Worm (Caenorhabditis elegans) whole organism, L1 larva: ENCODE measurements around the gene R06F6.8.

Source experiments
- C04F5.9 ChIP-seq: sonication (generic microtip); optimal IDR thresholded peaks from 2 replicates; lab custom pipeline; 2016; ENCODE audit warnings: missing genetic modification characterization, missing compliant biosample characterization
- F16B12.6 ChIP-seq: fragments of 150-350 bp; optimal IDR thresholded peaks from 2 replicates; lab custom pipeline; 2014; ENCODE audit warnings: missing biosample characterization, missing genetic modification characterization
- Y116A8C.19 ChIP-seq: sonication (generic microtip); optimal IDR thresholded peaks from 2 replicates; lab custom pipeline; 2016; ENCODE audit warnings: missing compliant biosample characterization, missing genetic modification characterization, borderline replicate concordance
- aha-1 ChIP-seq: fragments of 150-350 bp; optimal IDR thresholded peaks from 2 replicates; lab custom pipeline; 2014; ENCODE audit warnings: missing biosample characterization, missing genetic modification characterization
- ama-1 ChIP-seq: fragments of 150-350 bp; optimal IDR thresholded peaks from 2 replicates; lab custom pipeline; 2014
- blmp-1 ChIP-seq: fragments of 150-350 bp; optimal IDR thresholded peaks from 2 replicates; lab custom pipeline; 2014; ENCODE audit warnings: missing biosample characterization, missing genetic modification characterization
- ceh-82 ChIP-seq, 3 experiments: fragments of 150-350 bp in 1 of 3; sonication (generic microtip) in 2 of 3; optimal IDR thresholded peaks; 2 replicates each; lab custom pipeline; 2014 to 2017; ENCODE audit warnings: missing biosample characterization in 3 of 3, missing genetic modification characterization in 3 of 3
- ces-1 ChIP-seq: fragments of 150-350 bp; optimal IDR thresholded peaks from 2 replicates; lab custom pipeline; 2014; ENCODE audit warnings: missing biosample characterization, missing genetic modification reagents, missing genetic modification characterization
- dpl-1 ChIP-seq, 3 experiments: fragments of 150-350 bp in 2 of 3; sonication (generic microtip) in 1 of 3; optimal IDR thresholded peaks; 2 replicates each; lab custom pipeline; 2014 to 2017; ENCODE audit warnings: missing biosample characterization in 3 of 3, missing genetic modification characterization in 3 of 3, missing genetic modification reagents in 3 of 3
- efl-1 ChIP-seq, 4 experiments: fragments of 150-350 bp; optimal IDR thresholded peaks in 3 of 4; peaks in 1 of 4; 1 replicate in 1 of 4; 2 replicates in 3 of 4; lab custom pipeline; 2014; ENCODE audit warnings: missing biosample characterization in 2 of 4, missing genetic modification characterization in 2 of 4, missing genetic modification reagents in 2 of 4
- efl-3 ChIP-seq: fragments of 200-800 bp; sonication (Bioruptor generic); optimal IDR thresholded peaks from 2 replicates; lab custom pipeline; 2018; ENCODE audit warnings: mild to moderate bottlenecking, missing genetic modification characterization, missing compliant biosample characterization
- egl-27 ChIP-seq, 2 experiments: fragments of 150-350 bp in 1 of 2; sonication (generic microtip); optimal IDR thresholded peaks; 3 replicates each; lab custom pipeline; 2017 to 2018; ENCODE audit warnings: missing biosample characterization in 2 of 2, missing genetic modification characterization in 2 of 2, missing genetic modification reagents in 2 of 2
- elt-2 ChIP-seq: sonication (generic microtip); optimal IDR thresholded peaks from 2 replicates; lab custom pipeline; 2016; ENCODE audit warnings: missing genetic modification characterization, mild to moderate bottlenecking, inconsistent platforms, missing compliant biosample characterization, missing genetic modification reagents
- elt-3 ChIP-seq, 6 experiments: fragments of 150-350 bp in 1 of 6; sonication (generic microtip); optimal IDR thresholded peaks; 2 replicates each; lab custom pipeline; 2017 to 2018; ENCODE audit warnings: missing biosample characterization in 6 of 6, missing genetic modification characterization in 6 of 6, inconsistent platforms in 1 of 6
- fkh-10 ChIP-seq: sonication (generic microtip); optimal IDR thresholded peaks from 2 replicates; lab custom pipeline; 2017; ENCODE audit warnings: missing biosample characterization, missing genetic modification reagents, missing genetic modification characterization
- fkh-8 ChIP-seq: sonication (generic microtip); optimal IDR thresholded peaks from 2 replicates; lab custom pipeline; 2016; ENCODE audit warnings: mild to moderate bottlenecking, missing genetic modification characterization, missing compliant biosample characterization
- hlh-4 ChIP-seq: sonication (generic microtip); optimal IDR thresholded peaks from 2 replicates; lab custom pipeline; 2016; ENCODE audit warnings: mild to moderate bottlenecking, missing genetic modification characterization, missing compliant biosample characterization
- hpl-2 ChIP-seq: fragments of 150-350 bp; optimal IDR thresholded peaks from 2 replicates; lab custom pipeline; 2014; ENCODE audit warnings: missing biosample characterization, missing genetic modification reagents, missing genetic modification characterization
- isw-1 ChIP-seq: fragments of 200-800 bp; sonication (Bioruptor generic); IDR thresholded peaks from 2 replicates; pipeline ENCODE4 v1.3.6; 2022; ENCODE audit warnings: missing genetic modification characterization, missing compliant biosample characterization
- jun-1 ChIP-seq: fragments of 150-350 bp; optimal IDR thresholded peaks from 2 replicates; lab custom pipeline; 2014; ENCODE audit warnings: missing biosample characterization, missing genetic modification reagents, missing genetic modification characterization
- lin-13 ChIP-seq: fragments of 150-350 bp; optimal IDR thresholded peaks from 2 replicates; lab custom pipeline; 2014; ENCODE audit warnings: missing biosample characterization, missing genetic modification reagents, missing genetic modification characterization
- lin-15B ChIP-seq: fragments of 150-350 bp; sonication (generic microtip); optimal IDR thresholded peaks from 3 replicates; lab custom pipeline; 2014; ENCODE audit warnings: missing biosample characterization, missing genetic modification characterization
- lin-35 ChIP-seq, 2 experiments: fragments of 150-350 bp; optimal IDR thresholded peaks; 2 replicates each; lab custom pipeline; 2014; ENCODE audit warnings: missing biosample characterization in 2 of 2, missing genetic modification characterization in 2 of 2, missing genetic modification reagents in 2 of 2
- mdl-1 ChIP-seq, 2 experiments: fragments of 150-350 bp; optimal IDR thresholded peaks; 2 replicates each; lab custom pipeline; 2014 to 2017; ENCODE audit warnings: missing biosample characterization in 2 of 2, missing genetic modification characterization in 2 of 2, inconsistent platforms in 1 of 2
- mef-2 ChIP-seq: fragments of 150-350 bp; optimal IDR thresholded peaks from 2 replicates; lab custom pipeline; 2014; ENCODE audit warnings: missing biosample characterization, missing genetic modification characterization
- nhr-11 ChIP-seq: fragments of 150-350 bp; optimal IDR thresholded peaks from 2 replicates; lab custom pipeline; 2014; ENCODE audit warnings: missing biosample characterization, missing genetic modification characterization
- nhr-12 ChIP-seq: sonication (generic microtip); optimal IDR thresholded peaks from 2 replicates; lab custom pipeline; 2017; ENCODE audit warnings: missing biosample characterization, missing genetic modification characterization
- nhr-20 ChIP-seq: sonication (generic microtip); optimal IDR thresholded peaks from 2 replicates; lab custom pipeline; 2016; ENCODE audit warnings: mild to moderate bottlenecking, missing genetic modification characterization, missing compliant biosample characterization
- nhr-237 ChIP-seq: fragments of 150-350 bp; optimal IDR thresholded peaks from 2 replicates; lab custom pipeline; 2014; ENCODE audit warnings: missing biosample characterization, missing genetic modification characterization
- nhr-28 ChIP-seq: fragments of 150-350 bp; optimal IDR thresholded peaks from 2 replicates; lab custom pipeline; 2014; ENCODE audit warnings: missing biosample characterization, missing genetic modification characterization
- nhr-71 ChIP-seq: sonication (generic microtip); optimal IDR thresholded peaks from 2 replicates; lab custom pipeline; 2016; ENCODE audit warnings: mild to moderate bottlenecking, missing genetic modification characterization, moderate library complexity, missing compliant biosample characterization
- nhr-76 ChIP-seq: sonication (generic microtip); optimal IDR thresholded peaks from 2 replicates; lab custom pipeline; 2017; ENCODE audit warnings: missing biosample characterization, missing genetic modification characterization
- nhr-85 ChIP-seq: sonication (generic microtip); peaks from one replicate; lab custom pipeline; 2016; ENCODE audit warnings: missing genetic modification characterization, inconsistent platforms, missing compliant biosample characterization
- pax-3 ChIP-seq: fragments of 200-800 bp; sonication (Bioruptor generic); optimal IDR thresholded peaks from 2 replicates; lab custom pipeline; 2018; ENCODE audit warnings: mild to moderate bottlenecking, missing genetic modification characterization, moderate library complexity, missing compliant biosample characterization
- pqm-1 ChIP-seq: sonication (generic microtip); optimal IDR thresholded peaks from 3 replicates; lab custom pipeline; 2017; ENCODE audit warnings: missing biosample characterization, missing genetic modification characterization
- snpc-4 ChIP-seq: fragments of 150-350 bp; optimal IDR thresholded peaks from 2 replicates; lab custom pipeline; 2014; ENCODE audit warnings: missing biosample characterization, missing genetic modification characterization
- snu-23 ChIP-seq: sonication (generic microtip); optimal IDR thresholded peaks from 2 replicates; lab custom pipeline; 2016; ENCODE audit warnings: missing genetic modification characterization, missing compliant biosample characterization
- sox-4 ChIP-seq: sonication (generic microtip); optimal IDR thresholded peaks from 2 replicates; lab custom pipeline; 2016; ENCODE audit warnings: missing genetic modification characterization, missing compliant biosample characterization
- sup-37 ChIP-seq: fragments of 200-800 bp; sonication (Bioruptor generic); optimal IDR thresholded peaks from 2 replicates; lab custom pipeline; 2018; ENCODE audit warnings: mild to moderate bottlenecking, missing genetic modification characterization, missing compliant biosample characterization
- swsn-7 ChIP-seq: sonication (generic microtip); optimal IDR thresholded peaks from 2 replicates; lab custom pipeline; 2016; ENCODE audit warnings: missing genetic modification characterization, missing compliant biosample characterization
- tlp-1 ChIP-seq: fragments of 150-350 bp; optimal IDR thresholded peaks from 2 replicates; lab custom pipeline; 2014; ENCODE audit warnings: missing biosample characterization, missing genetic modification characterization
- unc-130 ChIP-seq: fragments of 150-350 bp; optimal IDR thresholded peaks from 2 replicates; lab custom pipeline; 2017; ENCODE audit warnings: missing biosample characterization, missing genetic modification characterization, inconsistent platforms
- unc-30 ChIP-seq: sonication (generic microtip); optimal IDR thresholded peaks from 2 replicates; lab custom pipeline; 2017; ENCODE audit warnings: missing biosample characterization, missing genetic modification characterization
- unc-86 ChIP-seq: sonication (generic microtip); optimal IDR thresholded peaks from 2 replicates; lab custom pipeline; 2016; ENCODE audit warnings: missing genetic modification characterization, missing compliant biosample characterization
- unc-98 ChIP-seq: fragments of 200-800 bp; sonication (Bioruptor generic); IDR thresholded peaks from 2 replicates; pipeline ENCODE4 v1.3.6; 2022; ENCODE audit warnings: missing genetic modification characterization, missing compliant biosample characterization
- xbp-1 ChIP-seq: sonication (generic microtip); optimal IDR thresholded peaks from 2 replicates; lab custom pipeline; 2016; ENCODE audit warnings: missing genetic modification characterization, missing compliant biosample characterization

The R06F6.8 gene

ce11 chrII:10861723-10862486, 42.1 kb upstream of the R06F6.8 start (continued):
- no peak for TF ChIP-seq efl-1 (optimal IDR thresholded peaks at IDR 0.05; lab: Kevin White, UChicago)
- TF ChIP-seq efl-1 (GFP tag; optimal IDR thresholded peaks at IDR 0.05 in 1 of 2; lab: Kevin White, UChicago): peak in 1 of 2 experiments; percentile 57
- TF ChIP-seq tlp-1 (tag; lab: Kevin White, UChicago): no peak
- no peak for TF ChIP-seq lin-13
- peak; percentile 19 for TF ChIP-seq xbp-1 (tag; lab: Kevin White, UChicago)
- peak; percentile 83 for TF ChIP-seq elt-2 (tag; lab: Kevin White, UChicago)

- TF ChIP-seq nhr-11 (tag; lab: Kevin White, UChicago) (no peak), snu-23 (GFP tag; lab: Kevin White, UChicago) (no peak), nhr-85 (tag; lab: Kevin White, UChicago) (peak; percentile 22)
Observed at ce11 chrII:10861305-10861704, 41.5 kb upstream of the R06F6.8 start.

DNA sequence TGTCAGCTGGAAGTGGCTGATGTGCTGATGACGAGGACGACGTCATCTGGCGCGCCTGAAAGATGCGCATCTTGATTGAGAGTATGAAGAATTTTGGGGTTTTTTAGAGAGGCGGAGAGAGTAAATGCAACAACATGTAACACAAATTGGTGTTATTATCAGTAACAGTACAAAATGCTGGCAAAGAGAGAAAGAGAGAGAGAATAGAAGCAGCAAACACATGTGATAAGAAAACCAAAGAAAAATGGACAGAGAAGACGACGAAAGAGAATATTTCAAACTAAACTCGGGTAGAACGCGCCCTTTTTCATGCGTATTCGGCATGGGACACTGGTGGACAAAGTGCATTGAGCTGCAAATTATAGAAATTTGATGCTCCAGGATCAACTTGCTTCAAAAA, 41.1 kb upstream of the R06F6.8 start, which contains the start of gene M106.3:
TSS of gene M106.3 (minus strand) at position 70 of the 400 bp plus-strand sequence.
- TF ChIP-seq sox-4 (tag; lab: Kevin White, UChicago) (no peak), lin-35 (GFP tag; optimal IDR thresholded peaks at IDR 0.05; lab: Kevin White, UChicago) (peak in 1 of 2 experiments; percentile 47), ama-1 (lab: Kevin White, UChicago) (no peak), elt-3 (tag; optimal IDR thresholded peaks at IDR 0.05; lab: Kevin White, UChicago) (peak in 1 of 6 experiments; percentile 53), xbp-1 (tag; lab: Kevin White, UChicago) (no peak), mef-2 (no peak), lin-15B (tag; lab: Kevin White, UChicago) (no peak), unc-98 (GFP tag; lab: Robert Waterston, UW) (no peak), ceh-82 (tag; optimal IDR thresholded peaks at IDR 0.05; lab: Kevin White, UChicago) (no peak), unc-86 (no peak), fkh-10 (no peak), unc-30 (tag; lab: Kevin White, UChicago) (no peak), snu-23 (GFP tag; lab: Kevin White, UChicago) (no peak), F16B12.6 (tag; lab: Kevin White, UChicago) (no peak), nhr-28 (tag; lab: Kevin White, UChicago) (no peak), pqm-1 (no peak), blmp-1 (tag; lab: Kevin White, UChicago) (no peak), sup-37 (GFP tag; lab: Kevin White, UChicago) (no peak), swsn-7 (tag; lab: Kevin White, UChicago) (no peak), mdl-1 (tag; optimal IDR thresholded peaks at IDR 0.05; lab: Kevin White, UChicago) (no peak), nhr-11 (tag; lab: Kevin White, UChicago) (no peak), isw-1 (no peak), hlh-4 (tag; lab: Kevin White, UChicago) (no peak), tlp-1 (tag; lab: Kevin White, UChicago) (no peak), fkh-8 (tag; lab: Kevin White, UChicago) (no peak), aha-1 (tag; lab: Kevin White, UChicago) (no peak), nhr-20 (peak; percentile 30), dpl-1 (GFP tag; optimal IDR thresholded peaks at IDR 0.05; lab: Kevin White, UChicago) (no peak), elt-2 (tag; lab: Kevin White, UChicago) (peak; percentile 37), pax-3 (no peak), egl-27 (tag; optimal IDR thresholded peaks at IDR 0.05; lab: Kevin White, UChicago) (no peak), C04F5.9 (tag; lab: Kevin White, UChicago) (no peak), nhr-71 (tag; lab: Kevin White, UChicago) (peak; percentile 18)

DNA sequence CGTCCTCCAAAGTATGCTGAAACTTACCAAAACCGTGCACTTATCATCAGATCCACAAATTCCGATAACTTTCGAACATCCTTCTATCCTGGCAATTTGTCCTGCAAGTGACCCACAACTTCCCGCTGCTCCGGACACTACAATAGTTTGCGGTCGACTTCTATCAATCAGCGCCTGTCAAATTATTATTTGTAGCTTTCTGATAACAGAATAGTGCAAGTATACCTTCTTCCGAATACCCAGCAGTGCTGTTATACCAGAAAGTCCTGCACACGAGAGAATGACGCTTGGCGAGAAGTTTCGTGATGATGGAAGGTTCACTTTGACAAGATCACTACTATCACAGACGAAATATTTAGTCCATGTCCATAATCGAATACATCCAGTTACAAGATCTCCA, 39.6 kb upstream of the R06F6.8 start:
- TF ChIP-seq nhr-12 (tag; lab: Kevin White, UChicago) (no peak), hlh-4 (tag; lab: Kevin White, UChicago) (no peak), nhr-85 (tag; lab: Kevin White, UChicago) (no peak), snu-23 (GFP tag; lab: Kevin White, UChicago) (no peak), nhr-237 (tag; lab: Kevin White, UChicago) (no peak), snpc-4 (tag; lab: Kevin White, UChicago) (no peak), fkh-8 (tag; lab: Kevin White, UChicago) (no peak), Y116A8C.19 (no peak), unc-130 (tag; lab: Kevin White, UChicago) (no peak), dpl-1 (GFP tag; optimal IDR thresholded peaks at IDR 0.05; lab: Kevin White, UChicago) (no peak), efl-3 (no peak), sup-37 (GFP tag; lab: Kevin White, UChicago) (no peak), ces-1 (GFP tag; lab: Kevin White, UChicago) (no peak), aha-1 (tag; lab: Kevin White, UChicago) (no peak), jun-1 (tag; lab: Kevin White, UChicago) (no peak), ceh-82 (tag; optimal IDR thresholded peaks at IDR 0.05; lab: Kevin White, UChicago) (no peak), hpl-2 (GFP tag; lab: Kevin White, UChicago) (no peak), nhr-76 (no peak), lin-13 (no peak)
